Worm (Caenorhabditis elegans) whole organism, L2 larva: Measurements from ENCODE around the gene R02C2.7.

Experiments used
- dmd-4 ChIP-seq: sonication (generic microtip); optimal IDR thresholded peaks from 2 replicates; lab custom pipeline; 2017; ENCODE audit warnings: missing biosample characterization, missing genetic modification characterization
- lin-11 ChIP-seq: fragments of 150-350 bp; sonication (generic microtip); optimal IDR thresholded peaks from 2 replicates; lab custom pipeline; 2014; ENCODE audit warnings: missing biosample characterization, missing genetic modification characterization, inconsistent platforms, mixed read lengths
- nhr-237 ChIP-seq: fragments of 150-350 bp; optimal IDR thresholded peaks from 2 replicates; lab custom pipeline; 2014; ENCODE audit warnings: missing biosample characterization, missing genetic modification characterization

DNA sequence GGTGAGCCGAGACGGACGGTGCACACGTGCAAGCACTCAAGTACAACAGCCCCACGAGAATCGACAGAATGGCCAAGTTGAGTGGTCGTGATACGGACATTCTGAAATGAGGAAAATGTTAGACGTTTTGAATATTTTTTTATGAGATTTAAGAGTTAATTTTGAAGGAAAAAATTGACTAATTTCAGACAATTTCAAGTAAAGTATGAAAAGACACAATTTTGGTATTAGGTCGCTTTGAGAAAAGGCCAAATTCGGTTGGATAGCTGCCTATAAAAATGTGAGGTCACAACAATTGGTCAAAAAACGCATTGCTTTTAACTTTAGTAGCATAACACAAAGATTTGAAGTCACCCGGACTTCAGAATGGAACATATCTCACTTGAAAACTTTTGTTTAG is 30.4 kb upstream of the R02C2.7 start, which contains the start of gene nlp-70:
- TF ChIP-seq lin-11 (tag; lab: Kevin White, UChicago) = no peak
- TF ChIP-seq nhr-237 (tag; lab: Kevin White, UChicago) = no peak
- no peak for TF ChIP-seq dmd-4 (tag; lab: Kevin White, UChicago)
